Fruit fly (Drosophila melanogaster) whole organism: Measurements from ENCODE around the gene CG43999.

Experiments used
- pan ChIP-seq: fragments of >200 bp; optimal IDR thresholded peaks from 2 replicates; lab custom pipeline; 2017
- psq ChIP-seq: fragments of >200 bp; optimal IDR thresholded peaks from 2 replicates; lab custom pipeline; 2017

DNA sequence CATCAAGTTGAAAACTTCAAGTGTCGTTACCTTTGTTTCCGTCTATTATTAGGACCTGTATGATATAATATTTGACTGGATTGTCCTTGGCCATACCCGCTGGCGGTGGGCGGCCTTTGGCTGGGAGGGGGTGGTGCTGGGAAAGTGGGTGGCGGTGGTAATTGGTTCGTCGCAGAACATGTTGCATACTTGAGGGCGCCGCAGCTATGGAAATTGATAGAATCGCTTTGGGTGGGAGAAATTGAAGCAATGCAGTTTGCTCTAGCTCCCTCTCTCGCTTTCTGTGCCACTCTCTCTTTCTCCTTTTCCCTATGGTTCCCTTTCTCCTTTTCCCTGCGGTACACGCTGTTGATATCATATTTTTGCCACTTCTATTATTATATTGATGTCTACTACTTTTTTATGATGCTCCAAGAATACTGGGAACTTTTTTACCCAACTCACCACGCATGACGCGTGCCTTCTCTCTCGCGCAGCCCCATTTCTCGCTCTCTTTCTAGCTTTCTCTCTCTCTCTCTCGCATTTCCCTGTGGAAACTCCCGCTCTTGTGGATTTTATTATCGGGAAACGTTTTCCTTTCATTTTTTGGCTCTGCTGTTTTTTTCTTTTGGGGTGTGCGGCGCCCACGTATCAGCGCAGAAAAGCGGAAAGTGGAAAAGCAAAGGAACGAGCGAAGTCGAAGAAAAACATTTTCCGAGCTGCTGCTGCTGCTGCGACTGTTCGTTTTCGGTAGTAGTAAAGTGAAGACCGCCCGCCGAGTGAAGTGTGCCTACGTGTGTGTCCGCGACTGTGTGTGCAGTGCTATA, 36.3 kb upstream of the CG43999 start:
- TF ChIP-seq psq (no peak), pan (no peak)
